Fruit fly (Drosophila melanogaster) whole organism, embryonic: ENCODE results near the gene Ada2a.

Source experiments
- Aef1 ChIP-seq: fragments of 200-800 bp; sonication (Bioruptor generic); IDR thresholded peaks from 3 replicates; pipeline ENCODE4 v1.3.6; 2022; ENCODE audit warnings: missing biosample characterization, missing genetic modification characterization
- Antp ChIP-seq: fragments of 200-800 bp; sonication (Bioruptor generic); optimal IDR thresholded peaks from 3 replicates; lab custom pipeline; 2016; ENCODE audit warnings: missing biosample characterization, missing genetic modification characterization
- B-H1 ChIP-seq: fragments of 200-800 bp; sonication (Bioruptor generic); IDR thresholded peaks from 3 replicates; pipeline ENCODE4 v1.3.6; 2022; ENCODE audit warnings: missing biosample characterization, missing genetic modification characterization
- CG10979 ChIP-seq: fragments of 200-800 bp; sonication (Bioruptor generic); optimal IDR thresholded peaks from 2 replicates; lab custom pipeline; 2018; ENCODE audit warnings: missing biosample characterization, mild to moderate bottlenecking, missing genetic modification characterization, moderate library complexity
- CG11504 ChIP-seq: fragments of 200-800 bp; sonication (Bioruptor generic); optimal IDR thresholded peaks from 3 replicates; lab custom pipeline; 2019; ENCODE audit warnings: missing biosample characterization, mild to moderate bottlenecking, missing genetic modification characterization, moderate library complexity
- CG11723 ChIP-seq: fragments of 200-800 bp; sonication (Bioruptor generic); optimal IDR thresholded peaks from 2 replicates; lab custom pipeline; 2017; ENCODE audit warnings: missing biosample characterization, mild to moderate bottlenecking, missing genetic modification characterization
- CG13894 ChIP-seq: fragments of 200-800 bp; sonication (Bioruptor generic); optimal IDR thresholded peaks from 3 replicates; lab custom pipeline; 2018; ENCODE audit warnings: missing biosample characterization, mild to moderate bottlenecking, missing genetic modification characterization, moderate library complexity
- CG18262 ChIP-seq: fragments of 200-800 bp; optimal IDR thresholded peaks from 3 replicates; lab custom pipeline; 2019; ENCODE audit warnings: missing biosample characterization, mild to moderate bottlenecking, missing genetic modification characterization, moderate library complexity
- CG18619 ChIP-seq: fragments of 200-800 bp; sonication (Bioruptor generic); optimal IDR thresholded peaks from 3 replicates; lab custom pipeline; 2017; ENCODE audit warnings: missing biosample characterization, mild to moderate bottlenecking, missing genetic modification characterization
- CG18764 ChIP-seq: fragments of 200-800 bp; sonication (Bioruptor generic); optimal IDR thresholded peaks from 3 replicates; lab custom pipeline; 2016; ENCODE audit warnings: missing biosample characterization, missing genetic modification characterization
- CG2678 ChIP-seq: fragments of 200-800 bp; sonication (Bioruptor generic); optimal IDR thresholded peaks from 3 replicates; lab custom pipeline; 2019; ENCODE audit warnings: missing biosample characterization, mild to moderate bottlenecking, missing genetic modification characterization, moderate library complexity
- CG3407 ChIP-seq: fragments of 200-800 bp; sonication (Bioruptor generic); optimal IDR thresholded peaks from 2 replicates; lab custom pipeline; 2018; ENCODE audit warnings: missing biosample characterization, mild to moderate bottlenecking, missing genetic modification characterization
- CG4707 ChIP-seq: fragments of 200-800 bp; sonication (Bioruptor generic); optimal IDR thresholded peaks from 2 replicates; lab custom pipeline; 2018; ENCODE audit warnings: missing biosample characterization, mild to moderate bottlenecking, missing genetic modification characterization, moderate library complexity
- CG6254 ChIP-seq: fragments of 200-800 bp; sonication (Bioruptor generic); optimal IDR thresholded peaks from 3 replicates; lab custom pipeline; 2017; ENCODE audit warnings: mild to moderate bottlenecking, missing biosample characterization, missing genetic modification reagents, missing genetic modification characterization
- CG9609 ChIP-seq: fragments of 200-800 bp; sonication (Bioruptor generic); optimal IDR thresholded peaks from 3 replicates; lab custom pipeline; 2016; ENCODE audit warnings: missing biosample characterization, missing genetic modification characterization
- Dfd ChIP-seq, 2 experiments: fragments of >200 bp; optimal IDR thresholded peaks; 2 replicates each; lab custom pipeline; 2017; ENCODE audit warnings: missing biosample characterization in 2 of 2, missing genetic modification characterization in 2 of 2
- Doc2 ChIP-seq: fragments of 200-800 bp; sonication (Bioruptor generic); IDR thresholded peaks from 2 replicates; pipeline ENCODE4 v1.3.6; 2022; ENCODE audit warnings: missing biosample characterization, missing genetic modification characterization
- Dref ChIP-seq: fragments of 200-800 bp; sonication (Bioruptor generic); IDR thresholded peaks from 2 replicates; pipeline ENCODE4 v1.3.6; 2022; ENCODE audit warnings: missing biosample characterization, missing genetic modification characterization
- E2f1 ChIP-seq: fragments of 200-800 bp; sonication (Bioruptor generic); IDR thresholded peaks from 2 replicates; pipeline ENCODE4 v1.3.6; 2022; ENCODE audit warnings: missing biosample characterization, missing genetic modification characterization
- E2f2 ChIP-seq: fragments of 200-800 bp; sonication (Bioruptor generic); IDR thresholded peaks from 2 replicates; pipeline ENCODE4 v1.3.6; 2022; ENCODE audit warnings: missing biosample characterization, missing genetic modification characterization
- Hand ChIP-seq: fragments of 200-800 bp; sonication (Bioruptor generic); optimal IDR thresholded peaks from 2 replicates; lab custom pipeline; 2017; ENCODE audit warnings: mild to moderate bottlenecking, missing biosample characterization, missing genetic modification reagents, missing genetic modification characterization
- Hey ChIP-seq: fragments of 200-800 bp; sonication (Bioruptor generic); optimal IDR thresholded peaks from 3 replicates; lab custom pipeline; 2018; ENCODE audit warnings: missing biosample characterization, mild to moderate bottlenecking, missing genetic modification characterization
- Lhr ChIP-seq: fragments of 200-800 bp; sonication (Bioruptor generic); optimal IDR thresholded peaks from 3 replicates; lab custom pipeline; 2017; ENCODE audit warnings: mild to moderate bottlenecking, missing biosample characterization, missing genetic modification reagents, missing genetic modification characterization
- MTF-1 ChIP-seq: fragments of 200-800 bp; sonication (Bioruptor generic); optimal IDR thresholded peaks from 2 replicates; lab custom pipeline; 2018; ENCODE audit warnings: missing biosample characterization, mild to moderate bottlenecking, missing genetic modification characterization, borderline replicate concordance
- NFAT ChIP-seq: fragments of 200-800 bp; sonication (Bioruptor generic); IDR thresholded peaks from 2 replicates; pipeline ENCODE4 v1.3.6; 2022; ENCODE audit warnings: missing biosample characterization, missing genetic modification characterization
- Nf-YC ChIP-seq: fragments of 200-800 bp; optimal IDR thresholded peaks from 3 replicates; lab custom pipeline; 2019; ENCODE audit warnings: missing biosample characterization, mild to moderate bottlenecking, missing genetic modification characterization, moderate library complexity
- Ptx1 ChIP-seq: fragments of 200-800 bp; sonication (Bioruptor generic); IDR thresholded peaks from 2 replicates; pipeline ENCODE4 v1.3.6; 2022; ENCODE audit warnings: missing biosample characterization, missing genetic modification characterization
- Side ChIP-seq: fragments of 200-800 bp; sonication (Bioruptor generic); optimal IDR thresholded peaks from 2 replicates; lab custom pipeline; 2016; ENCODE audit warnings: missing biosample characterization, missing genetic modification characterization
- Usf ChIP-seq: fragments of 200-800 bp; sonication (Bioruptor generic); optimal IDR thresholded peaks from 2 replicates; lab custom pipeline; 2017; ENCODE audit warnings: missing genotype, missing biosample characterization, missing genetic modification characterization
- ab ChIP-seq: fragments of 200-800 bp; sonication (Bioruptor generic); optimal IDR thresholded peaks from 2 replicates; lab custom pipeline; 2016; ENCODE audit warnings: missing biosample characterization, missing genetic modification characterization
- cad ChIP-seq: fragments of >200 bp; optimal IDR thresholded peaks from 2 replicates; lab custom pipeline; 2017; ENCODE audit warnings: missing biosample characterization, missing genetic modification characterization
- crp ChIP-seq, 2 experiments: fragments of 200-800 bp; sonication (Bioruptor generic); optimal IDR thresholded peaks; 2 replicates in 1 of 2; 3 replicates in 1 of 2; lab custom pipeline; 2017; ENCODE audit warnings: missing biosample characterization in 2 of 2, missing genetic modification characterization in 2 of 2, mild to moderate bottlenecking in 1 of 2, moderate library complexity in 1 of 2
- gem ChIP-seq: fragments of 200-800 bp; sonication (Bioruptor generic); optimal IDR thresholded peaks from 2 replicates; lab custom pipeline; 2019; ENCODE audit warnings: missing biosample characterization, mild to moderate bottlenecking, missing genetic modification characterization, moderate library complexity
- grau ChIP-seq: fragments of 200-800 bp; optimal IDR thresholded peaks from 3 replicates; lab custom pipeline; 2019; ENCODE audit warnings: missing biosample characterization, mild to moderate bottlenecking, missing genetic modification characterization, moderate library complexity
- gsb ChIP-seq: fragments of 200-800 bp; sonication (Bioruptor generic); IDR thresholded peaks from 2 replicates; pipeline ENCODE4 v1.3.6; 2022; ENCODE audit warnings: missing biosample characterization, missing genetic modification characterization
- jing ChIP-seq: fragments of 200-800 bp; sonication (Bioruptor generic); optimal IDR thresholded peaks from 2 replicates; lab custom pipeline; 2018; ENCODE audit warnings: missing biosample characterization, mild to moderate bottlenecking, missing genetic modification characterization
- kah ChIP-seq: fragments of 200-800 bp; sonication (Bioruptor generic); optimal IDR thresholded peaks from 2 replicates; lab custom pipeline; 2018; ENCODE audit warnings: missing biosample characterization, mild to moderate bottlenecking, missing genetic modification characterization
- ken ChIP-seq: fragments of 200-800 bp; sonication (Bioruptor generic); IDR thresholded peaks from 3 replicates; pipeline ENCODE4 v1.3.6; 2022; ENCODE audit warnings: missing biosample characterization, missing genetic modification characterization
- klu ChIP-seq: fragments of 200-800 bp; sonication (Bioruptor generic); IDR thresholded peaks from 2 replicates; pipeline ENCODE4 v1.3.6; 2022; ENCODE audit warnings: missing biosample characterization, missing genetic modification characterization
- lab ChIP-seq: fragments of 200-800 bp; sonication (Bioruptor generic); optimal IDR thresholded peaks from 3 replicates; lab custom pipeline; 2017; ENCODE audit warnings: missing biosample characterization, missing genetic modification characterization, mild to moderate bottlenecking, moderate library complexity, missing genetic modification reagents
- row ChIP-seq: fragments of 200-800 bp; sonication (Bioruptor generic); IDR thresholded peaks from 3 replicates; pipeline ENCODE4 v1.3.6; 2022; ENCODE audit warnings: missing biosample characterization, missing genetic modification characterization
- scrt ChIP-seq: fragments of 200-800 bp; sonication (Bioruptor generic); optimal IDR thresholded peaks from 2 replicates; lab custom pipeline; 2018; ENCODE audit warnings: missing biosample characterization, mild to moderate bottlenecking, missing genetic modification characterization, moderate library complexity
- sens ChIP-seq: fragments of 200-800 bp; sonication (Bioruptor generic); peaks from one replicate; lab custom pipeline; 2016; ENCODE audit warnings: missing biosample characterization, missing genetic modification characterization
- sisA ChIP-seq: fragments of 200-800 bp; sonication (Bioruptor generic); IDR thresholded peaks from 2 replicates; pipeline ENCODE4 v1.3.6; 2022; ENCODE audit warnings: missing biosample characterization, missing genetic modification characterization
- sr ChIP-seq: fragments of 200-800 bp; sonication (Bioruptor generic); IDR thresholded peaks from 3 replicates; pipeline ENCODE4 v1.3.6; 2022; ENCODE audit warnings: missing biosample characterization, missing genetic modification characterization
- stc ChIP-seq: fragments of 200-800 bp; sonication (Bioruptor generic); IDR thresholded peaks from 2 replicates; pipeline ENCODE4 v1.3.6; 2022; ENCODE audit warnings: missing biosample characterization, missing genetic modification characterization
- unpg ChIP-seq: fragments of 200-800 bp; sonication (Bioruptor generic); optimal IDR thresholded peaks from 3 replicates; lab custom pipeline; 2018; ENCODE audit warnings: missing biosample characterization, mild to moderate bottlenecking, missing genetic modification characterization, moderate library complexity
- vvl ChIP-seq: fragments of 200-800 bp; sonication (Bioruptor generic); IDR thresholded peaks from 2 replicates; pipeline ENCODE4 v1.3.6; 2022; ENCODE audit warnings: missing biosample characterization, missing genetic modification characterization
- zf30C ChIP-seq: fragments of 200-800 bp; sonication (Bioruptor generic); optimal IDR thresholded peaks from 3 replicates; lab custom pipeline; 2018; ENCODE audit warnings: missing biosample characterization, mild to moderate bottlenecking, missing genetic modification characterization

The Ada2a gene

DNA sequence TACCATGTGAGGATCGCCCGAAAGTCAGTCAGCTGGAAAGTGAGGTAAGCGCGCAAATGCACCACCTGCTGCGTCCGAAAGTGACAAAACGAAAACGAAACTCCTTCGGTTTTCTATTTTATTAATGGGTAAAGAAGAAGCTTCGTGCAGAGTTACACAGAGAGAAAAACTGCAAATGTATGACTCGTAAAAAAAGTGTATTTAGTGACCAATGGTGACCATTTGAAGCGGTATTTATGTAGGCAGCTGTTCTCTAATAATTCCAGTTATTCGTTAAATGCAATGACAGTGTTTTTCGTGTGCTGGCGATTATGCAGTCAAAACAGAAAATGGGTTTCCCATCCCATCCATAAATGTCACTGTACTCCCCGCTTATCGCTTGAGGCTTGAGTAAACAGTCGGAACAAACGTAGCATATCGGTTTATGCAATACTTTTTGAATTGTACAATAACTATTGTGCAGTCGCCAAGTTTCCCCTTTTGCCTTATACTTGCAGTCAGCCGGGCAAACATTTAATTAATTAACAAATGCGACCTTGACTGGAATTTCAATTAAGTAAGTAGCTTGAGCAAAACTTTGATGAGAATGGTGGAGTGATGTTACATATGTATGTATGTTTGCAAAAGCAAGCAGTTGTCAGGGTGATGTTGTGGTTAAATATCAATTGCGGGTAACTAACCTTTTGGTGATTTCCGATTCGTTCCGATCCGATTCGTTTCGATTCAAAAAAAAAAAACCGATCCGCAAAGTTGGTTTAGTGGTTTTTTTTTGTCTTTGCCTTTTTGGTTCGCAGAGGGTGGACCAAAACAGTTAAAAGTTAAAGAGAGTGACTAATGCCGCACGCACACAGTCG is 42.4 kb upstream of the Ada2a start (continued):
- TF ChIP-seq CG10979 (peak; percentile 4), scrt (no peak), Aef1 (GFP tag; lab: Robert Waterston, UW) (no peak), unpg (peak; percentile 22), CG18619 (GFP tag; lab: Kevin White, UChicago) (no peak), CG4707 (GFP tag; lab: Kevin White, UChicago) (no peak), Usf (no peak), Antp (GFP tag; lab: Kevin White, UChicago) (no peak), CG13894 (tag; lab: Kevin White, UChicago) (no peak), CG2678 (tag; lab: Kevin White, UChicago) (no peak), CG11723 (no peak), E2f2 (no peak), MTF-1 (no peak), Doc2 (GFP tag; lab: Robert Waterston, UW) (no peak), CG3407 (no peak), B-H1 (GFP tag; lab: Robert Waterston, UW) (no peak), CG18262 (peak; percentile 22), jing (no peak), Lhr (GFP tag; lab: Kevin White, UChicago) (no peak), ken (GFP tag; lab: Robert Waterston, UW) (0 out of 3 replicates have a peak, but pooled peaks have one; percentile 55), Side (GFP tag; lab: Kevin White, UChicago) (no peak), klu (GFP tag; lab: Robert Waterston, UW) (no peak), vvl (GFP tag; lab: Robert Waterston, UW) (peak; percentile 39; the same call in 1 of the 2 replicates), Nf-YC (tag; lab: Kevin White, UChicago) (no peak), CG6254 (no peak), CG11504 (peak; percentile 1), kah (GFP tag; lab: Kevin White, UChicago) (no peak), Hand (GFP tag; lab: Kevin White, UChicago) (no peak), cad (no peak), sr (GFP tag; lab: Robert Waterston, UW) (no peak; the same call in 2 of the 3 replicates), gsb (0 out of 2 replicates have a peak, but pooled peaks have one; percentile 11), stc (GFP tag; lab: Robert Waterston, UW) (peak; percentile 30; the same call in 1 of the 2 replicates), E2f1 (GFP tag; lab: Robert Waterston, UW) (no peak), ab (no peak), CG18764 (GFP tag; lab: Kevin White, UChicago) (no peak), NFAT (GFP tag; lab: Robert Waterston, UW) (no peak), CG9609 (GFP tag; lab: Kevin White, UChicago) (no peak), Dref (GFP tag; lab: Robert Waterston, UW) (no peak), Hey (tag; lab: Kevin White, UChicago) (no peak), crp (GFP tag; optimal IDR thresholded peaks at IDR 0.05; lab: Kevin White, UChicago) (no peak), Dfd (GFP tag; optimal IDR thresholded peaks at IDR 0.05; lab: Kevin White, UChicago) (no peak), row (GFP tag; lab: Robert Waterston, UW) (peak; percentile 39; the same call in 2 of the 3 replicates), zf30C (GFP tag; lab: Kevin White, UChicago) (peak; percentile 61), sisA (GFP tag; lab: Robert Waterston, UW) (no peak), lab (GFP tag; lab: Kevin White, UChicago) (peak; percentile 37), grau (tag; lab: Kevin White, UChicago) (peak; percentile 19), sens (peak; percentile 91), Ptx1 (GFP tag; lab: Robert Waterston, UW) (0 out of 2 replicates have a peak, but pooled peaks have one; percentile 33), gem (peak; percentile 27)
